Fruit fly (Drosophila melanogaster): ENCODE results near the gene CG11262.

Gene CG11262

DNA sequence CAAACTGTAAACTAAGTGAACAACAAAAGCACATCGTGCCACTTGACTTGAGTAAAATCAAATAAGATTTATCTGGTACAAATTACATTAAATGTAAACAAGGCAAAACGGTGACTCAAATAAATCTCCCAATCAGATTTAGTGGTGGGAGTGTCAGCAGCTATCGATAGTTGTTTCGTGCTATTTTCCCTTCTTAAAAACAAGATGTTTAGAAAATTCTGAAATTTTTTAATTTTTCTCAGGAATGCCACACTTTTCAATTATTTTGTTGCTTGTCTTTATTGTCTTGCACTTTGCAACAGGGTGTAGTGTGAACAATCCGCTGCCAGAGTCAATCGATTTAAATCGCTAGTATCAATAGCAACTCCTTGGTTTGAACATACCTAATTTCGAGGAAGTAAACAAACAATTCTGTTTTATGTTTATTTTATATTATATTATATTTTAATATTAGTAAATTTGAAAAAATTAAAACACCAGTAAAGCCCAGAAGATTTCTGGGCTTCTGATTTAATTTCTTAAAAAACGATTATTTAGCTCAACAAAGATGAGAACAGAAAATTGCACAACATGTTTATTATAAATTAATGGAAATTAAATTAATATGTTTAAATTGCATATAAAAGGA lies 20.4 kb downstream of the CG11262 start, which contains the start of gene MICAL-like (continued):
- TF ChIP-seq Nf-YA (GFP tag; IDR thresholded peaks at IDR 0.05) (no peak), CG11504 (tag; optimal IDR thresholded peaks at IDR 0.05) (no peak), CG15514 (GFP tag; optimal IDR thresholded peaks at IDR 0.05) (peak; percentile 19), exex (tag; optimal IDR thresholded peaks at IDR 0.05) (no peak), Fer2 (tag; optimal IDR thresholded peaks at IDR 0.05) (no peak), C15 (GFP tag; IDR thresholded peaks at IDR 0.05) (no peak), CG18011 (GFP tag; optimal IDR thresholded peaks at IDR 0.05) (no peak), NfI (GFP tag; optimal IDR thresholded peaks at IDR 0.05) (peak; percentile 39), scrt (GFP tag; optimal IDR thresholded peaks at IDR 0.05) (no peak), Hmx (GFP tag; optimal IDR thresholded peaks at IDR 0.05) (no peak), CG3995 (GFP tag; optimal IDR thresholded peaks at IDR 0.05) (peak; percentile 89), Meics (GFP tag; optimal IDR thresholded peaks at IDR 0.05) (no peak), dimm (GFP tag; IDR thresholded peaks at IDR 0.05) (no peak), tin (GFP tag; optimal IDR thresholded peaks at IDR 0.05) (no peak), unpg (GFP tag; optimal IDR thresholded peaks at IDR 0.05) (no peak), CG10543 (GFP tag; optimal IDR thresholded peaks at IDR 0.05) (no peak), CG1603 (tag; optimal IDR thresholded peaks at IDR 0.05) (peak; percentile 43), CG6854 (GFP tag; optimal IDR thresholded peaks at IDR 0.05) (no peak), org-1 (GFP tag; optimal IDR thresholded peaks at IDR 0.05) (no peak), CG10654 (GFP tag; optimal IDR thresholded peaks at IDR 0.05) (no peak), HLH4C (GFP tag; IDR thresholded peaks at IDR 0.05; ENCODE audit: partially characterized antibody) (peak; percentile 79), run (tag; optimal IDR thresholded peaks at IDR 0.05) (no peak), CG8359 (GFP tag; optimal IDR thresholded peaks at IDR 0.05; ENCODE audit: borderline replicate concordance) (no peak), CG4282 (GFP tag; optimal IDR thresholded peaks at IDR 0.05) (no peak), lmd (GFP tag; IDR thresholded peaks at IDR 0.05) (peak; percentile 9; the same call in 1 of the 2 replicates), row (GFP tag; IDR thresholded peaks at IDR 0.05) (peak; percentile 85), CG16863 (GFP tag; optimal IDR thresholded peaks at IDR 0.05) (no peak), CG8089 (GFP tag; optimal IDR thresholded peaks at IDR 0.05) (no peak), Kr (GFP tag; optimal IDR thresholded peaks at IDR 0.05) (no peak), Lpt (GFP tag; optimal IDR thresholded peaks at IDR 0.05) (no peak), BEAF-32 (GFP tag; optimal IDR thresholded peaks at IDR 0.05) (peak; percentile 75), Atf6 (GFP tag; IDR thresholded peaks at IDR 0.05) (0 out of 2 replicates have a peak, but pooled peaks have one; percentile 14), CG8290 (GFP tag; optimal IDR thresholded peaks at IDR 0.05) (peak; percentile 47), CG8290 (tag; optimal IDR thresholded peaks at IDR 0.05) (peak; percentile 14 to 26), zfh2 (GFP tag; optimal IDR thresholded peaks at IDR 0.05) (peak; percentile 50), ftz-f1 (GFP tag; optimal IDR thresholded peaks at IDR 0.05) (no peak), CG17829 (tag; optimal IDR thresholded peaks at IDR 0.05) (no peak), Hr51 (GFP tag; optimal IDR thresholded peaks at IDR 0.05) (no peak), CG6175 (GFP tag; IDR thresholded peaks at IDR 0.05) (no peak), Fer1 (GFP tag; optimal IDR thresholded peaks at IDR 0.05) (no peak), Atf-2 (GFP tag; optimal IDR thresholded peaks at IDR 0.05) (no peak), Jarid2 (GFP tag; optimal IDR thresholded peaks at IDR 0.05) (no peak), Vsx1 (GFP tag; optimal IDR thresholded peaks at IDR 0.05) (no peak), nom (GFP tag; optimal IDR thresholded peaks at IDR 0.05) (no peak), CG5180 (GFP tag; optimal IDR thresholded peaks at IDR 0.05) (no peak), stwl (tag; optimal IDR thresholded peaks at IDR 0.05) (peak; percentile 71), ems (GFP tag; optimal IDR thresholded peaks at IDR 0.05) (no peak), yki (optimal IDR thresholded peaks at IDR 0.05) (no peak), sens (GFP tag) (peak; percentile 87), CG3065 (GFP tag; optimal IDR thresholded peaks at IDR 0.05) (no peak), CG10366 (GFP tag; IDR thresholded peaks at IDR 0.05) (no peak)

Measured in whole organism, embryonic.